Fruit fly (Drosophila melanogaster) S2 (cell line): ENCODE results near the gene CG32573.

Experiments used
- CG8478 ChIP-seq: fragments of >200 bp; optimal IDR thresholded peaks from 2 replicates; lab custom pipeline; 2018
- CTCF ChIP-seq, 2 experiments: fragments of >200 bp; optimal IDR thresholded peaks; 2 replicates each; lab custom pipeline; 2018

DNA sequence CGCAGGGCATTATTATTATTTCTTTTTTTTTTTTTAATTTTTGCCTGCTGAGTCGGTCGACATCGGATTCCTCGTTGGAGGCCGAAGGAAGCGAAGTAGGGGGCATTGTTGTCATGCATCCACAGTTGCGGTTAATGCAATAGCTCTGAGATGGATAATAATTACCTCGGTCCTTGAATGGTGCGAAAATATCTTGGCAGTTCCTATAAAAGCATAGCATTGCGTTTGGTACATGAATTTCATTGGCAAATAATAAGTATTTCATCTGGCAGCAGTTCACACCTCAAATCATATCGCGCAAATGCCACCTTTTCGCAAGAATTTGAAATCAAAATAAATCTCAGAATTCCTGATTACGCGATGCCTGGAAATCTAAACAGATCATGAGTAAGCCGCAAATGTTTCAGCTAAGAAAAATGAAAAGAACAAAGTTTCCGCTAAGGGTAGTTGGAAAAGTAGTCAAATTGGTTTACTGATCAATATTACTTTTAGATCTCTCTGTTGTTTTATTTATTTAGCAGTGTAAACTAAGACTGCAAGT lies 4.0 kb upstream of the CG32573 start:
- TF ChIP-seq CG8478 (lab: Kevin White, UChicago) (no peak), CTCF (optimal IDR thresholded peaks at IDR 0.05; lab: Kevin White, UChicago) (no peak)
